Worm (Caenorhabditis elegans) whole organism, L1 larva: ENCODE measurements around the gene srsx-22.

Experiments
- alr-1 ChIP-seq: fragments of 200-800 bp; sonication (Bioruptor generic); optimal IDR thresholded peaks from 2 replicates; lab custom pipeline; 2018; ENCODE audit warnings: borderline replicate concordance, mild to moderate bottlenecking, missing genetic modification characterization, missing compliant biosample characterization
- fkh-10 ChIP-seq: sonication (generic microtip); optimal IDR thresholded peaks from 2 replicates; lab custom pipeline; 2017; ENCODE audit warnings: missing biosample characterization, missing genetic modification reagents, missing genetic modification characterization
- isw-1 ChIP-seq: fragments of 200-800 bp; sonication (Bioruptor generic); IDR thresholded peaks from 2 replicates; pipeline ENCODE4 v1.3.6; 2022; ENCODE audit warnings: missing genetic modification characterization, missing compliant biosample characterization
- lin-15B ChIP-seq: fragments of 150-350 bp; sonication (generic microtip); optimal IDR thresholded peaks from 3 replicates; lab custom pipeline; 2014; ENCODE audit warnings: missing biosample characterization, missing genetic modification characterization
- mep-1 ChIP-seq: fragments of 150-350 bp; optimal IDR thresholded peaks from 2 replicates; lab custom pipeline; 2014; ENCODE audit warnings: missing biosample characterization, missing genetic modification characterization
- nhr-11 ChIP-seq: fragments of 150-350 bp; optimal IDR thresholded peaks from 2 replicates; lab custom pipeline; 2014; ENCODE audit warnings: missing biosample characterization, missing genetic modification characterization
- nhr-90 ChIP-seq: sonication (generic microtip); optimal IDR thresholded peaks from 2 replicates; lab custom pipeline; 2016; ENCODE audit warnings: mild to moderate bottlenecking, missing genetic modification characterization, missing compliant biosample characterization; ENCODE audit not compliant: poor library complexity
- unc-130 ChIP-seq: fragments of 150-350 bp; optimal IDR thresholded peaks from 2 replicates; lab custom pipeline; 2017; ENCODE audit warnings: missing biosample characterization, missing genetic modification characterization, inconsistent platforms
- unc-62 ChIP-seq: fragments of 150-350 bp; optimal IDR thresholded peaks from 2 replicates; lab custom pipeline; 2014; ENCODE audit warnings: missing biosample characterization, missing genetic modification reagents, missing genetic modification characterization
- zag-1 ChIP-seq: fragments of 150-350 bp; optimal IDR thresholded peaks from 2 replicates; lab custom pipeline; 2014; ENCODE audit warnings: missing biosample characterization, missing genetic modification characterization

DNA sequence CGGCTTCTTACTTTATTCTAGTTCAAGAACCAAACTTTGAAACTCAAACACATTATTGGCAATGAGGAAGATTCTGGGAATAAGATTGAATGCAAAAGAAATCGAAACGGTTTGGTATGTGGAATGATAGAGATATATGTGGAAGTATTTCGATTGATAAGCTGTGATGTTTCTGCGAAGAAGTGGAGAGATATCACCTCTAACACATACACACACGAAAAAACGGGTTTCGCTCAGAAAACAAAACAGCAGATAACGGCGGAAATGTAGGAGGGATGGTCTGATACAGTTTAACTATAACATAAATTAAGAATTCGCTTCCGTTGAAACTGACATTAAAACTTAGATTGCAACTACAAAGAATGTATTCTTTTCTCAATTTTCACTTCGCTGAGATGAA is 49.8 kb downstream of the srsx-22 start:
- TF ChIP-seq nhr-11 (tag; lab: Kevin White, UChicago): no peak
- TF ChIP-seq isw-1 (GFP tag; lab: Robert Waterston, UW): no peak
- TF ChIP-seq lin-15B: no peak
- no peak for TF ChIP-seq zag-1 (tag; lab: Kevin White, UChicago)
- TF ChIP-seq nhr-90 (tag; lab: Kevin White, UChicago): no peak
- no peak for TF ChIP-seq fkh-10 (GFP tag; lab: Kevin White, UChicago)
- no peak for TF ChIP-seq unc-130
- no peak for TF ChIP-seq alr-1 (tag; lab: Kevin White, UChicago)
- no peak for TF ChIP-seq unc-62 (GFP tag; lab: Kevin White, UChicago)
- no peak for TF ChIP-seq mep-1 (tag; lab: Kevin White, UChicago)
